Worm (Caenorhabditis elegans): ENCODE data around the gene hap-1.

hap-1 gene

ce11 chrIII:5277740-5278139, 14.0 kb downstream of the hap-1 start, which contains the start of gene clk-1:
Gene clk-1 (plus strand): TSS chrIII:5277894.
- no peak for TF ChIP-seq scrt-1 (GFP tag; IDR thresholded peaks at IDR 0.05)
- no peak for TF ChIP-seq tbx-37 (GFP tag; conservative IDR thresholded peaks at IDR 0.05)
- TF ChIP-seq aly-1 (tag; optimal IDR thresholded peaks at IDR 0.05) = no peak
- no peak for TF ChIP-seq ets-7 (tag; optimal IDR thresholded peaks at IDR 0.05)

- TF ChIP-seq tbx-37 (GFP tag; conservative IDR thresholded peaks at IDR 0.05) = no peak
- TF ChIP-seq ama-1 (optimal IDR thresholded peaks at IDR 0.05) = no peak
- TF ChIP-seq sea-1 (GFP tag; conservative IDR thresholded peaks at IDR 0.05) = no peak
- no peak for TF ChIP-seq ets-7 (tag; optimal IDR thresholded peaks at IDR 0.05)
- TF ChIP-seq hmbx-1 (tag; optimal IDR thresholded peaks at IDR 0.05) = no peak
- no peak for TF ChIP-seq ceh-36 (tag; optimal IDR thresholded peaks at IDR 0.05)
- no peak for TF ChIP-seq tra-4 (tag; optimal IDR thresholded peaks at IDR 0.05)
- no peak for TF ChIP-seq hmg-4 (GFP tag; optimal IDR thresholded peaks at IDR 0.05)
- no peak for TF ChIP-seq scrt-1 (GFP tag; IDR thresholded peaks at IDR 0.05)
These were observed 16.5 kb downstream of the hap-1 start for ce11 chrIII:5280228-5280627.

DNA sequence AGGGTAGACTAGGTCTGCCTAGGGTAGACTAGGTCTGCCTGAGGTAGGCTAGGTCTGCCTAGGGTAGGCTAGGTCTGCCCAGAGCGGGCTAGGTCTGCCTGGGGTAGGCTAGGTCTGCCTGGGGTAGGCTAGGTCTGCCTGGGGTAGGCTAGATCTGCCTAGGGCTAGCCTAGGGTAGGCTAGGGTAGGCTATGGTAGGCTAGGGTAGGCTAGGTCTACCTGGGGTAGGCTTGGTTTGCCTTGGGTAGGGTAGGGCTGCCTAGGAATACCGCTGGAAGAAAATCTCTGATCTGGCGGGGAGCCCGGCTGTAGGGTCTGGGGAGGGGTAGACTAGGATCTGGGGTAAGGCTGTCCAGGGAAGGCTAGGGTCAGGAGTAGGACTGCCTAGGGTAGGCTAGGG, 21.7 kb downstream of the hap-1 start:
- no peak for TF ChIP-seq ceh-36 (tag; optimal IDR thresholded peaks at IDR 0.05)
- no peak for TF ChIP-seq scrt-1 (GFP tag; IDR thresholded peaks at IDR 0.05)
- no peak for TF ChIP-seq ets-7 (tag; optimal IDR thresholded peaks at IDR 0.05)
- TF ChIP-seq ama-1 (optimal IDR thresholded peaks at IDR 0.05) = no peak
- no peak for TF ChIP-seq ceh-13 (GFP tag; optimal IDR thresholded peaks at IDR 0.05)
- TF ChIP-seq hmg-4 (GFP tag; optimal IDR thresholded peaks at IDR 0.05) = no peak
- TF ChIP-seq hmbx-1 (tag; optimal IDR thresholded peaks at IDR 0.05) = no peak
- TF ChIP-seq tbx-37 (GFP tag; conservative IDR thresholded peaks at IDR 0.05) = no peak
- TF ChIP-seq tra-4 (tag; optimal IDR thresholded peaks at IDR 0.05) = no peak
- TF ChIP-seq hnd-1 (tag; optimal IDR thresholded peaks at IDR 0.05) = no peak
- no peak for TF ChIP-seq pes-1 (GFP tag; IDR thresholded peaks at IDR 0.05)
- TF ChIP-seq B0310.2 (tag; optimal IDR thresholded peaks at IDR 0.05) = no peak
- TF ChIP-seq tbx-11 (GFP tag; IDR thresholded peaks at IDR 0.05) = no peak

DNA sequence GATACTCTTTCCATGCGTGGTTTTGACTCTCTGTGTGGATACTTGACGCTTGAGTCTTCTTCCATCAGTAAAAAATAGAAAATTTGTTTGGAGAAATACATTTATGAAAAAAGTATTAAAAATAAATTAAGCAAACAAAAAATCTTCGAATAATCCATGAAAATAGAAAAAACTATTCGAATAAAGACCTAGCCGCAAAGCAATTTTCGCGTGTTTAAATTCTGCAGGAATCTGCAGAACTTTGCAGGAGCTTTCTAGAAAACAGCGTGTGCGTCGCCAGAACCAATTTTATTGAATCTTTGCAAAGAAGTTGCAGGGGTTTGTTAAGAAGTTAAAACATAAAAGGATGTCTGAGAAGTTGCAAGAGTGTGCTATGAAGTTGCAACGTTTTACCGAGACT, 22.5 kb downstream of the hap-1 start, which contains the start of gene ZC395.11:
TSS of gene ZC395.11 (minus strand) at position 101 of the 400 bp plus-strand sequence.
- TF ChIP-seq hmg-4 (GFP tag; optimal IDR thresholded peaks at IDR 0.05) = no peak
- no peak for TF ChIP-seq pes-1 (GFP tag; IDR thresholded peaks at IDR 0.05)
- no peak for TF ChIP-seq ets-7 (tag; optimal IDR thresholded peaks at IDR 0.05)
- TF ChIP-seq F13C5.2 (tag; optimal IDR thresholded peaks at IDR 0.05) = no peak
- TF ChIP-seq hmbx-1 (tag; optimal IDR thresholded peaks at IDR 0.05) = no peak
- no peak for TF ChIP-seq hnd-1 (tag; optimal IDR thresholded peaks at IDR 0.05)
- no peak for TF ChIP-seq ceh-13 (GFP tag; optimal IDR thresholded peaks at IDR 0.05)
- no peak for TF ChIP-seq scrt-1 (GFP tag; IDR thresholded peaks at IDR 0.05)
- TF ChIP-seq tra-4 (tag; optimal IDR thresholded peaks at IDR 0.05) = no peak
- TF ChIP-seq tbx-37 (GFP tag; conservative IDR thresholded peaks at IDR 0.05) = no peak
- no peak for TF ChIP-seq ceh-36 (tag; optimal IDR thresholded peaks at IDR 0.05)
- TF ChIP-seq tbx-11 (GFP tag; IDR thresholded peaks at IDR 0.05) = no peak

DNA sequence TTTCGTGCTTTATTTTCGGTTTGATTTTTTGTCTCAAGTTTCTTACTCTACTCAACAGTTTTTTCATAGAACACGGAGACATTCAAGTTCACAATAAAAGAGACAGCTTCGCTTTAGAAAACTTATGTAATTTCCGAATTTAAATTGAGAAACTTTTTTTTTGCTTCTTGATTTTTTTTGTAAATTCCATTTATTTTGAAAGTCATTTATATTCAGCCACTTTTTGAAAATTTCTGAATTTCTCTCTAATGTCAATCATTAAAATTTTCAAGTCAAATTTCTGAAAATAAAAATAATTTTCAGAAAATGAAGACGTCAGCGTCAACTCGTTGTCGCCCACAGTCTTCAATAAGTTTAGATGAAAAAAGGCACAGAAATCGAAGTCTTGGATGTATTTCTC, 24.1 kb downstream of the hap-1 start, which contains the start of gene T15B12.1:
TSS of gene T15B12.1 (plus strand) at position 301 of the 400 bp plus-strand sequence.
- TF ChIP-seq sea-1 (GFP tag; conservative IDR thresholded peaks at IDR 0.05) (no peak), tra-4 (tag; optimal IDR thresholded peaks at IDR 0.05) (no peak)

DNA sequence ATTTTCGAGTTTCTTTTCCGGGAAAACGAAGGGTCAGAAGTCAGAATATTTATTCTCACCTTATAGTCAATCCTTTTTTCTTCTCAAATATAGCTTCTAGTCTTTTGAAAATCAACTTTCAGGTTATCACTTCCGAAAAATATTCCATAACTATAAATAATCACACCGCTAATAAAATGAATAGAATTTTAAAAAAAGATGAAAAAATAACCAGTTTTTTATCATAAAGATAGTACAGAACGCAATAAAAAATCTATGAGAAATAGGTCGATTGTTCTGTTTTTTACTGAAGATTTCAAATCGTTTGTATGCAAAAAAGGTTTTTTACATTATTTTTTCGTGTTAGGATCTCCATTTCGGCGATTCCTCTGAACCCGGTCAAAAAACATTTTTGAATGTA, 26.5 kb downstream of the hap-1 start:
- no peak for TF ChIP-seq F13C5.2 (tag; optimal IDR thresholded peaks at IDR 0.05)
- no peak for TF ChIP-seq hnd-1 (tag; optimal IDR thresholded peaks at IDR 0.05)
- no peak for TF ChIP-seq tbx-11 (GFP tag; IDR thresholded peaks at IDR 0.05)
- TF ChIP-seq flt-1 (GFP tag; IDR thresholded peaks at IDR 0.05) = no peak
- no peak for TF ChIP-seq sea-1 (GFP tag; conservative IDR thresholded peaks at IDR 0.05)

DNA sequence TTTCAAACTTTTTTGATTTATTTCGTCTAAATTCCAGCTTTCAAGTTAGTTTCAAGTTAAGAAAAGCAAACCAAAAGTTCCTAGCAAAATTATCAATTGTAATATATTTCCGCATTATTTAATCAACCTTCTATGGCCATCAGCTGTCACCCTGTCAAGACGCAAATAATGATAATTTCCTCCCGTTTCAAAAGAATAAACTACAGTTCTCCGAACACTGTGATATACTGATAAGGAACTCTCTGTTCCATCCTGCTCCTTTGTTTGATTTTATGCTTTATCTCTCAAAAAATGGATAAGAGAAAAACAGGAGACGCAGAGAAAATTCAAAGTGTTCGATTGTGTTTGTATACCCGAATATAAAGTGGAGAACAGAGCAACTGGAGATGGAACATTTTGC, 27.5 kb downstream of the hap-1 start:
- TF ChIP-seq aly-1 (tag; optimal IDR thresholded peaks at IDR 0.05) = no peak
- TF ChIP-seq tra-4 (tag; optimal IDR thresholded peaks at IDR 0.05) = no peak
- no peak for TF ChIP-seq F13C5.2 (tag; optimal IDR thresholded peaks at IDR 0.05)
- TF ChIP-seq hnd-1 (tag; optimal IDR thresholded peaks at IDR 0.05) = no peak
- TF ChIP-seq tbx-37 (GFP tag; conservative IDR thresholded peaks at IDR 0.05) = no peak
- TF ChIP-seq tbx-11 (GFP tag; IDR thresholded peaks at IDR 0.05) = no peak

DNA sequence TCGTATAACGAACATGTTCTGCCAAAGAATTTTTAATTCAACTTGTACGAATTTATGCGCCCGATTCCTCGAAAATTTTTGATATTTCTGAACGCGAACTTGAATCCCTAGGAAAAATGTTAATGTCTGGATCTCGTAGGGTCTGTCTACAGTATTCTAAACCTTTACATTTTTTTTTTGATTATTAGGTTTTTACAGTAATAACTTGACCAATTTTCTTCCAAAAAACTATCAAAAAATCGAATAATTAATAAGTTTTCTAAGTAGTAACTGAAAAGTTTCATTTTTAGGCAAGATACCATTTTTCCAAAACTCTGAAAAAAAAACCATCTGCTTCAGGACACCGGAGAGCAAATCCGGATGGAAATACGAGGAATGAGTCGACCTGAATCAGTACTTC, 30.5 kb downstream of the hap-1 start:
- TF ChIP-seq ceh-36 (tag; optimal IDR thresholded peaks at IDR 0.05) = no peak
- TF ChIP-seq tbx-11 (GFP tag; IDR thresholded peaks at IDR 0.05) = no peak
- no peak for TF ChIP-seq B0310.2 (tag; optimal IDR thresholded peaks at IDR 0.05)
- TF ChIP-seq ama-1 (optimal IDR thresholded peaks at IDR 0.05) = no peak
- TF ChIP-seq F13C5.2 (tag; optimal IDR thresholded peaks at IDR 0.05) = no peak
- TF ChIP-seq ceh-13 (GFP tag; optimal IDR thresholded peaks at IDR 0.05) = no peak
- TF ChIP-seq ets-7 (tag; optimal IDR thresholded peaks at IDR 0.05) = no peak
- no peak for TF ChIP-seq tbx-37 (GFP tag; conservative IDR thresholded peaks at IDR 0.05)
- TF ChIP-seq aly-1 (tag; optimal IDR thresholded peaks at IDR 0.05) = no peak
- TF ChIP-seq hnd-1 (tag; optimal IDR thresholded peaks at IDR 0.05) = no peak
- TF ChIP-seq hmg-4 (GFP tag; optimal IDR thresholded peaks at IDR 0.05) = no peak
- no peak for TF ChIP-seq pes-1 (GFP tag; IDR thresholded peaks at IDR 0.05)
- no peak for TF ChIP-seq tra-4 (tag; optimal IDR thresholded peaks at IDR 0.05)
- no peak for TF ChIP-seq scrt-1 (GFP tag; IDR thresholded peaks at IDR 0.05)
- TF ChIP-seq flt-1 (GFP tag; IDR thresholded peaks at IDR 0.05) = no peak
- TF ChIP-seq hmbx-1 (tag; optimal IDR thresholded peaks at IDR 0.05) = no peak
- TF ChIP-seq sea-1 (GFP tag; conservative IDR thresholded peaks at IDR 0.05) = no peak

ce11 chrIII:5294867-5295266, 31.1 kb downstream of the hap-1 start:
- TF ChIP-seq ceh-13 (GFP tag; optimal IDR thresholded peaks at IDR 0.05) = peak; percentile 61
- TF ChIP-seq tbx-11 (GFP tag; IDR thresholded peaks at IDR 0.05) = peak; percentile 93
- peak; percentile 90 for TF ChIP-seq ceh-36 (tag; optimal IDR thresholded peaks at IDR 0.05)
- no peak for TF ChIP-seq ama-1 (optimal IDR thresholded peaks at IDR 0.05)
- peak; percentile 47 for TF ChIP-seq hmbx-1 (tag; optimal IDR thresholded peaks at IDR 0.05)
- peak; percentile 94 for TF ChIP-seq scrt-1 (GFP tag; IDR thresholded peaks at IDR 0.05)
- TF ChIP-seq flt-1 (GFP tag; IDR thresholded peaks at IDR 0.05) = peak; percentile 95
- peak; percentile 97 for TF ChIP-seq hmg-4 (GFP tag; optimal IDR thresholded peaks at IDR 0.05)
- TF ChIP-seq ets-7 (tag; optimal IDR thresholded peaks at IDR 0.05) = peak; percentile 75
- TF ChIP-seq tra-4 (tag; optimal IDR thresholded peaks at IDR 0.05) = peak; percentile 80
- TF ChIP-seq pes-1 (GFP tag; IDR thresholded peaks at IDR 0.05) = peak; percentile 95
- peak; percentile 79 for TF ChIP-seq F13C5.2 (tag; optimal IDR thresholded peaks at IDR 0.05)
- peak; percentile 94 for TF ChIP-seq sea-1 (GFP tag; conservative IDR thresholded peaks at IDR 0.05)
- peak; percentile 92 for TF ChIP-seq aly-1 (tag; optimal IDR thresholded peaks at IDR 0.05)
- peak; percentile 78 for TF ChIP-seq hnd-1 (tag; optimal IDR thresholded peaks at IDR 0.05)
- TF ChIP-seq B0310.2 (tag; optimal IDR thresholded peaks at IDR 0.05) = peak; percentile 90
- peak; percentile 93 for TF ChIP-seq tbx-37 (GFP tag; conservative IDR thresholded peaks at IDR 0.05)

All from whole organism, early embryonic.